Worm (Caenorhabditis elegans) whole organism, mixed stage, embryonic: ENCODE results near the gene scl-8.

Experiments
- ceh-43 ChIP-seq: fragments of 200-800 bp; sonication (Bioruptor generic); optimal IDR thresholded peaks from 2 replicates; lab custom pipeline; 2018; ENCODE audit warnings: mild to moderate bottlenecking, missing genetic modification characterization, moderate library complexity, missing compliant biosample characterization
- ham-2 ChIP-seq: fragments of 200-800 bp; sonication (Bioruptor generic); optimal IDR thresholded peaks from 2 replicates; lab custom pipeline; 2018; ENCODE audit warnings: mild to moderate bottlenecking, missing genetic modification characterization, missing compliant biosample characterization
- lin-13 ChIP-seq: fragments of 150-350 bp; optimal IDR thresholded peaks from 2 replicates; lab custom pipeline; 2014; ENCODE audit warnings: missing biosample characterization, missing genetic modification characterization
- lsy-2 ChIP-seq: fragments of 150-350 bp; optimal IDR thresholded peaks from 2 replicates; lab custom pipeline; 2014; ENCODE audit warnings: missing biosample characterization, missing genetic modification characterization
- mep-1 ChIP-seq: fragments of 150-350 bp; optimal IDR thresholded peaks from 2 replicates; lab custom pipeline; 2017; ENCODE audit warnings: missing biosample characterization, missing genetic modification reagents, missing genetic modification characterization, inconsistent platforms
- nhr-2 ChIP-seq: fragments of 150-350 bp; optimal IDR thresholded peaks from 2 replicates; lab custom pipeline; 2014; ENCODE audit warnings: missing biosample characterization, missing genetic modification characterization
- nhr-237 ChIP-seq: fragments of 150-350 bp; optimal IDR thresholded peaks from 2 replicates; lab custom pipeline; 2014; ENCODE audit warnings: missing biosample characterization, missing genetic modification characterization
- nhr-28 ChIP-seq: fragments of 150-350 bp; optimal IDR thresholded peaks from 2 replicates; lab custom pipeline; 2014; ENCODE audit warnings: missing biosample characterization, missing genetic modification characterization
- nhr-76 ChIP-seq: sonication (generic microtip); optimal IDR thresholded peaks from 2 replicates; lab custom pipeline; 2017; ENCODE audit warnings: missing biosample characterization, missing genetic modification characterization
- pha-4 ChIP-seq: fragments of 150-350 bp; optimal IDR thresholded peaks from 2 replicates; lab custom pipeline; 2018; ENCODE audit warnings: missing biosample characterization, missing genetic modification reagents, missing genetic modification characterization
- zip-8 ChIP-seq: fragments of 150-350 bp; optimal IDR thresholded peaks from 2 replicates; lab custom pipeline; 2014; ENCODE audit warnings: missing biosample characterization, missing genetic modification characterization

DNA sequence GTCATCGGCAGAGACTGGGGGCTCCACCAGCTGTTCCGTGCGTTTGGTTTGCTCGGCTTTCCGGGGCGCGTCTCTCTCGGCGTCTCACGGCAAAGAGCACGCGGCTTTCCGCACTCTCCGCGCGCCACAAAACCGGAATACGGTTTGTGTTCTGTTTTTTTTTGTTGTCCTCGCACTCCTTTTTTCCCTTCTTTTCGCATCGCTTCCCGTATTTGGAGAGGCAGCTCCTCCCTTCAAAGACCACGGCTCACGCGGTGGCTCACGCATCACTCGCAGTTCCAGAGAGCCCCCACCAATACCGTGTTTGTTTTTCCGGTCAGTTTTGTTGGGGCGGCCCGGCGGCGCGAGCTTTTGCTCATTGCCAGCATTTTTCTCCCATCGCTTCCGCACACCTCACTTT is 48.7 kb upstream of the scl-8 start:
- no peak for TF ChIP-seq mep-1
- no peak for TF ChIP-seq ham-2
- TF ChIP-seq nhr-28 (tag; lab: Kevin White, UChicago): no peak
- no peak for TF ChIP-seq lin-13 (tag; lab: Kevin White, UChicago)
- TF ChIP-seq nhr-76: no peak
- no peak for TF ChIP-seq nhr-237
- no peak for TF ChIP-seq nhr-2 (tag; lab: Kevin White, UChicago)
- no peak for TF ChIP-seq lsy-2 (tag; lab: Kevin White, UChicago)
- peak; percentile 8 for TF ChIP-seq pha-4 (tag; lab: Kevin White, UChicago)
- TF ChIP-seq ceh-43 (GFP tag; lab: Kevin White, UChicago): no peak
- TF ChIP-seq zip-8 (tag; lab: Kevin White, UChicago): no peak
